Worm (Caenorhabditis elegans): ENCODE results near the gene F14H8.2.

- TF ChIP-seq ref-1 (GFP tag; conservative IDR thresholded peaks at IDR 0.05) (no peak), med-1 (GFP tag; optimal IDR thresholded peaks at IDR 0.05; ENCODE audit: insufficient read depth) (no peak)
Observed at ce11 chrV:15016795-15017429, 3.2 kb downstream of the F14H8.2 start.

All from whole organism, midembryonic.